Worm (Caenorhabditis elegans): ENCODE measurements around the gene syx-18.

DNA sequence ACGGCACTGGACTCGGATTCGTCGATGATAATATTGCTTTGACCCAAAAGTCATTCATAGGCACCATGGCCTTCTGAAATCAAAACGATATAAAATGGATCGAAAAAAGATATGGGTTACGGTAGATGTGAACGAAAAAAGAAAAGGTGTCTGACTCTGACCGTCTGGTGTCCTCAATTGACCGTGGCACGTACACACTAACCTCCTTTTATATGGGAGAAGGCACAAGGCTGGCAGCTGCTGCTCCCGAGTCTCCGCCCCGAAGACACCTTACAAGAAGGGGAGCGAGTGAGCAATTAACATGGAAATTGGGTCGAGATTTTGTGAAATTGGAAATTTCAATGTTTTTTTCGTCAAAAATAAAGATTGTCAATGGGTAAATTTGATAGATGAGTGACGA lies 26.3 kb upstream of the syx-18 start, which contains the start of gene egl-46:
- TF ChIP-seq egl-27 (tag; optimal IDR thresholded peaks at IDR 0.05) (no peak), aly-2 (tag; optimal IDR thresholded peaks at IDR 0.05) (no peak), R02D3.7 (tag; optimal IDR thresholded peaks at IDR 0.05) (no peak), jun-1 (tag; optimal IDR thresholded peaks at IDR 0.05) (no peak), dpl-1 (GFP tag; optimal IDR thresholded peaks at IDR 0.05) (no peak), ZK546.5 (tag; optimal IDR thresholded peaks at IDR 0.05) (no peak), mep-1 (tag; optimal IDR thresholded peaks at IDR 0.05) (no peak), pha-4 (GFP tag; IDR thresholded peaks at IDR 0.05) (no peak), pha-4 (tag; optimal IDR thresholded peaks at IDR 0.05) (no peak), nhr-77 (tag; optimal IDR thresholded peaks at IDR 0.05) (no peak), zip-11 (GFP tag; IDR thresholded peaks at IDR 0.05) (no peak)
